Worm (Caenorhabditis elegans) whole organism, late embryonic: ENCODE results near the gene Y51A2B.8.

Experiments used
- C08G9.2 ChIP-seq: sonication (generic microtip); optimal IDR thresholded peaks from 2 replicates; lab custom pipeline; 2016; ENCODE audit warnings: mild to moderate bottlenecking, missing genetic modification characterization, moderate library complexity, missing compliant biosample characterization
- F13H6.1 ChIP-seq: sonication (generic microtip); optimal IDR thresholded peaks from 2 replicates; lab custom pipeline; 2016; ENCODE audit warnings: missing genetic modification characterization, missing compliant biosample characterization
- K02D7.2 ChIP-seq: sonication (generic microtip); optimal IDR thresholded peaks from 2 replicates; lab custom pipeline; 2017; ENCODE audit warnings: mild to moderate bottlenecking, missing genetic modification characterization, missing compliant biosample characterization
- K09A11.1 ChIP-seq: sonication (generic microtip); optimal IDR thresholded peaks from 2 replicates; lab custom pipeline; 2017; ENCODE audit warnings: antibody characterized with exemption, mild to moderate bottlenecking, missing genetic modification characterization, missing compliant biosample characterization; ENCODE audit not compliant: insufficient read depth
- T23F11.4 ChIP-seq: fragments of 200-800 bp; sonication (Bioruptor generic); optimal IDR thresholded peaks from 2 replicates; lab custom pipeline; 2018; ENCODE audit warnings: mild to moderate bottlenecking, missing genetic modification characterization, missing compliant biosample characterization
- ama-1 ChIP-seq: fragments of 150-350 bp; optimal IDR thresholded peaks from 2 replicates; lab custom pipeline; 2014
- ceh-14 ChIP-seq: sonication (generic microtip); optimal IDR thresholded peaks from 2 replicates; lab custom pipeline; 2016; ENCODE audit warnings: missing genotype, missing genetic modification characterization, missing compliant biosample characterization
- ceh-18 ChIP-seq: sonication (generic microtip); optimal IDR thresholded peaks from 2 replicates; lab custom pipeline; 2016; ENCODE audit warnings: missing genetic modification characterization, missing compliant biosample characterization
- ceh-2 ChIP-seq: sonication (generic microtip); optimal IDR thresholded peaks from 2 replicates; lab custom pipeline; 2016; ENCODE audit warnings: missing genotype, missing genetic modification characterization, missing compliant biosample characterization
- ceh-22 ChIP-seq: sonication (generic microtip); optimal IDR thresholded peaks from 2 replicates; lab custom pipeline; 2017; ENCODE audit warnings: missing biosample characterization, missing genetic modification characterization
- ceh-24 ChIP-seq: sonication (generic microtip); optimal IDR thresholded peaks from 2 replicates; lab custom pipeline; 2016; ENCODE audit warnings: mild to moderate bottlenecking, missing genetic modification characterization, missing compliant biosample characterization
- ceh-31 ChIP-seq: sonication (generic microtip); optimal IDR thresholded peaks from 2 replicates; lab custom pipeline; 2016; ENCODE audit warnings: missing genetic modification characterization, missing compliant biosample characterization
- ceh-6 ChIP-seq: fragments of 200-800 bp; sonication (Bioruptor generic); optimal IDR thresholded peaks from 2 replicates; lab custom pipeline; 2018; ENCODE audit warnings: mild to moderate bottlenecking, missing genetic modification characterization, missing compliant biosample characterization
- che-1 ChIP-seq: sonication (generic microtip); optimal IDR thresholded peaks from 2 replicates; lab custom pipeline; 2016; ENCODE audit warnings: mild to moderate bottlenecking, missing genetic modification characterization, missing compliant biosample characterization
- dmd-4 ChIP-seq: sonication (generic microtip); optimal IDR thresholded peaks from 2 replicates; lab custom pipeline; 2016; ENCODE audit warnings: borderline replicate concordance, missing genetic modification characterization, missing compliant biosample characterization
- elt-2 ChIP-seq: sonication (generic microtip); optimal IDR thresholded peaks from 2 replicates; lab custom pipeline; 2016; ENCODE audit warnings: missing genetic modification reagents, missing genetic modification characterization, missing compliant biosample characterization
- elt-4 ChIP-seq: sonication (generic microtip); optimal IDR thresholded peaks from 2 replicates; lab custom pipeline; 2016; ENCODE audit warnings: missing genetic modification characterization, missing compliant biosample characterization
- eyg-1 ChIP-seq: sonication (generic microtip); optimal IDR thresholded peaks from 2 replicates; lab custom pipeline; 2016; ENCODE audit warnings: missing genotype, missing genetic modification characterization, missing compliant biosample characterization
- fax-1 ChIP-seq: sonication (generic microtip); optimal IDR thresholded peaks from 2 replicates; lab custom pipeline; 2016; ENCODE audit warnings: missing genotype, missing genetic modification characterization, missing compliant biosample characterization
- fkh-10 ChIP-seq: fragments of 150-350 bp; optimal IDR thresholded peaks from 2 replicates; lab custom pipeline; 2014; ENCODE audit warnings: missing biosample characterization, missing genetic modification reagents, missing genetic modification characterization
- fkh-6 ChIP-seq: sonication (generic microtip); optimal IDR thresholded peaks from 2 replicates; lab custom pipeline; 2016; ENCODE audit warnings: missing genetic modification characterization, missing compliant biosample characterization
- hlh-13 ChIP-seq: fragments of 200-800 bp; sonication (Bioruptor generic); optimal IDR thresholded peaks from 2 replicates; lab custom pipeline; 2018; ENCODE audit warnings: mild to moderate bottlenecking, missing genetic modification characterization, missing compliant biosample characterization
- hlh-6 ChIP-seq: sonication (generic microtip); optimal IDR thresholded peaks from 2 replicates; lab custom pipeline; 2016; ENCODE audit warnings: missing genotype, missing genetic modification characterization, missing compliant biosample characterization
- hlh-8 ChIP-seq: sonication (generic microtip); optimal IDR thresholded peaks from 2 replicates; lab custom pipeline; 2016; ENCODE audit warnings: missing genotype, missing genetic modification characterization, missing compliant biosample characterization
- lim-6 ChIP-seq: sonication (generic microtip); optimal IDR thresholded peaks from 2 replicates; lab custom pipeline; 2016; ENCODE audit warnings: missing genetic modification characterization, missing compliant biosample characterization
- lin-11 ChIP-seq: fragments of 200-800 bp; sonication (Bioruptor generic); optimal IDR thresholded peaks from 2 replicates; lab custom pipeline; 2018; ENCODE audit warnings: mild to moderate bottlenecking, missing genetic modification characterization, missing compliant biosample characterization
- mec-3 ChIP-seq: sonication (generic microtip); optimal IDR thresholded peaks from 2 replicates; lab custom pipeline; 2016; ENCODE audit warnings: borderline replicate concordance, missing genetic modification characterization, missing compliant biosample characterization
- nfya-1 ChIP-seq: sonication (generic microtip); optimal IDR thresholded peaks from 2 replicates; lab custom pipeline; 2017; ENCODE audit warnings: missing genetic modification characterization, mild to moderate bottlenecking, missing compliant biosample characterization, antibody characterized with exemption, moderate library complexity
- nhr-11 ChIP-seq: fragments of 150-350 bp; optimal IDR thresholded peaks from 2 replicates; lab custom pipeline; 2014; ENCODE audit warnings: missing biosample characterization, missing genetic modification characterization
- odd-2 ChIP-seq: sonication (generic microtip); optimal IDR thresholded peaks from 2 replicates; lab custom pipeline; 2017; ENCODE audit warnings: antibody characterized with exemption, mild to moderate bottlenecking, missing genetic modification characterization, missing compliant biosample characterization
- pag-3 ChIP-seq: sonication (generic microtip); optimal IDR thresholded peaks from 2 replicates; lab custom pipeline; 2016; ENCODE audit warnings: missing compliant biosample characterization, missing genetic modification characterization, borderline replicate concordance
- pat-9 ChIP-seq: fragments of 200-800 bp; sonication (Bioruptor generic); optimal IDR thresholded peaks from 2 replicates; lab custom pipeline; 2018; ENCODE audit warnings: mild to moderate bottlenecking, missing genetic modification characterization, moderate library complexity, missing compliant biosample characterization
- pqm-1 ChIP-seq: sonication (generic microtip); optimal IDR thresholded peaks from 2 replicates; lab custom pipeline; 2016; ENCODE audit warnings: missing genetic modification characterization, missing compliant biosample characterization
- ref-2 ChIP-seq: sonication (generic microtip); optimal IDR thresholded peaks from 2 replicates; lab custom pipeline; 2016; ENCODE audit warnings: missing genetic modification characterization, missing compliant biosample characterization
- sdc-2 ChIP-seq: sonication (generic microtip); optimal IDR thresholded peaks from 2 replicates; lab custom pipeline; 2016; ENCODE audit warnings: missing genotype, missing genetic modification characterization, missing compliant biosample characterization
- sox-2 ChIP-seq: fragments of 200-800 bp; sonication (Bioruptor generic); IDR thresholded peaks from 2 replicates; pipeline ENCODE4 v1.3.6; 2022; ENCODE audit warnings: missing genetic modification reagents, missing genetic modification characterization, missing compliant biosample characterization
- tbx-7 ChIP-seq: sonication (generic microtip); optimal IDR thresholded peaks from 2 replicates; lab custom pipeline; 2016; ENCODE audit warnings: missing genotype, missing genetic modification characterization, missing compliant biosample characterization
- unc-55 ChIP-seq: sonication (generic microtip); optimal IDR thresholded peaks from 2 replicates; lab custom pipeline; 2017; ENCODE audit warnings: missing biosample characterization, missing genetic modification reagents, missing genetic modification characterization
- zip-5 ChIP-seq: sonication (generic microtip); optimal IDR thresholded peaks from 2 replicates; lab custom pipeline; 2016; ENCODE audit warnings: missing genetic modification characterization, missing compliant biosample characterization
- ztf-16 ChIP-seq: sonication (generic microtip); optimal IDR thresholded peaks from 2 replicates; lab custom pipeline; 2017; ENCODE audit warnings: missing genetic modification characterization, missing compliant biosample characterization

Y51A2B.8 gene

ce11 chrV:18362402-18362801, 16.5 kb upstream of the Y51A2B.8 start, which contains the start of gene C08E8.1:
Gene C08E8.1, minus strand, starts transcription at chrV:18362502.
- TF ChIP-seq ref-2 (tag; lab: Kevin White, UChicago) (no peak), T23F11.4 (GFP tag; lab: Kevin White, UChicago) (no peak)
- TF ChIP-seq, all 69 proteins: peak for 0

ce11 chrV:18364558-18364957, 14.4 kb upstream of the Y51A2B.8 start, which contains the start of gene C08E8.9:
Gene C08E8.9, plus strand, starts transcription at chrV:18364858.
- TF ChIP-seq ztf-16 (no peak), unc-55 (GFP tag; lab: Kevin White, UChicago) (no peak), lin-11 (tag; lab: Kevin White, UChicago) (no peak), F13H6.1 (no peak), ceh-31 (no peak), che-1 (no peak), mec-3 (tag; lab: Kevin White, UChicago) (no peak), ceh-6 (no peak), ceh-18 (tag; lab: Kevin White, UChicago) (no peak), K09A11.1 (tag; lab: Kevin White, UChicago) (no peak), hlh-8 (no peak), lim-6 (tag; lab: Kevin White, UChicago) (no peak), eyg-1 (no peak), fax-1 (tag; lab: Kevin White, UChicago) (no peak), ceh-22 (tag; lab: Kevin White, UChicago) (no peak), nhr-11 (tag; lab: Kevin White, UChicago) (no peak), elt-2 (tag; lab: Kevin White, UChicago) (no peak), T23F11.4 (GFP tag; lab: Kevin White, UChicago) (no peak), K02D7.2 (tag; lab: Kevin White, UChicago) (no peak)

- TF ChIP-seq zip-5 (tag; lab: Kevin White, UChicago) (no peak), hlh-6 (tag; lab: Kevin White, UChicago) (no peak), odd-2 (tag; lab: Kevin White, UChicago) (no peak), C08G9.2 (tag; lab: Kevin White, UChicago) (no peak), ceh-6 (no peak), hlh-13 (no peak), sox-2 (GFP tag; lab: Robert Waterston, UW) (no peak), che-1 (no peak), pag-3 (tag; lab: Kevin White, UChicago) (no peak), F13H6.1 (no peak)
These were observed 10.6 kb upstream of the Y51A2B.8 start, which contains the start of gene C08E8.6 for ce11 chrV:18368322-18368721. Gene C08E8.6, minus strand, starts transcription at chrV:18368422.

DNA sequence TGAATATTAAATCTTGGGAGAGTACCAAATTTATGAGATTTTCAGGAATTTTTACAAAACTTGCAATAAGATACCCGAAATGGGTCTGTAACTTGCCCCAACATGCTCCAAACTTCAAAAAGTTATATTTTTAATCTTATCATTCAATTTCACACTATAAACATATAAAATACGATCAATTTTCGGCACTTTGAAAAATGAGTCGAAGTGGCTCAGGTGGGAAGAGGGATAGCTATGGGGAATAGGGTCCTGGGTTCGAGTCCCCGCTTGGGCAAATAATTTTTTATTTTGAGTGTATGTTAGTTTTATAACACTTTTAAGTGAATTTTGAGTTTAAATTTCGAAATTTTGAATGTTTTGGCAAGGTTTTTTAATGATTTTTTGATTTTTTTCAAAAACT, 7.9 kb upstream of the Y51A2B.8 start:
- TF ChIP-seq pqm-1 (tag; lab: Kevin White, UChicago), result no peak
- TF ChIP-seq ceh-22 (tag; lab: Kevin White, UChicago), result no peak

DNA sequence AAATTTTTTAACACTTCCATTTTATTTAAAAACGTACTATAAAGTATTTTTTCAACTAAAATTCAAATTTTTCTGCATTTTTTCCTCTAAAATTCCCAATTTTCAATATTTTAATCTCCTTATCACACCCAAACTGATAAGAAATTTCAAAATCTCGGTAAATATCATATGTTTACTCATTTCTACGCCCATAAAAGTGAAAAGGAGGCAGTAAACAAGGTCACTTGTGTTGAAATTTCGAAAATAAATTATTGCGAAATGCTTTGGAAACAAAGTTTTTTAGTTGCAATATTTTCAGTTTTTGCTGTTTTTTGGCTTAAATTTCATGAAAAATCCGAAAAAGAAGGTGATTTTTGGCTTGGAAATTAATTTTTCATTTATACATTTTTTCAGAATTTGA, 7.3 kb upstream of the Y51A2B.8 start, which contains the start of gene C08E8.4:
C08E8.4 (plus strand) TSS at position 268 of the 400 bp plus-strand sequence.
- TF ChIP-seq C08G9.2 (tag; lab: Kevin White, UChicago) (no peak), nfya-1 (tag; lab: Kevin White, UChicago) (no peak), fkh-10 (GFP tag; lab: Kevin White, UChicago) (no peak), ceh-24 (no peak), mec-3 (tag; lab: Kevin White, UChicago) (no peak), dmd-4 (tag; lab: Kevin White, UChicago) (no peak), hlh-6 (tag; lab: Kevin White, UChicago) (no peak), ceh-14 (no peak), sdc-2 (tag; lab: Kevin White, UChicago) (no peak), fkh-6 (no peak), pat-9 (tag; lab: Kevin White, UChicago) (no peak), ceh-31 (no peak), elt-4 (tag; lab: Kevin White, UChicago) (no peak), tbx-7 (tag; lab: Kevin White, UChicago) (no peak), ceh-2 (tag; lab: Kevin White, UChicago) (no peak), zip-5 (tag; lab: Kevin White, UChicago) (no peak), eyg-1 (no peak), ama-1 (no peak), hlh-8 (no peak), che-1 (no peak)
